Fruit fly (Drosophila melanogaster) whole organism, pupa: Measurements from ENCODE around the gene CG42846.

ENCODE experiments used
- CG13204 ChIP-seq: fragments of 200-800 bp; sonication (Bioruptor generic); optimal IDR thresholded peaks from 2 replicates; lab custom pipeline; 2018; ENCODE audit warnings: missing biosample characterization, mild to moderate bottlenecking, missing genetic modification characterization, moderate library complexity
- CG32121 ChIP-seq: fragments of 200-800 bp; sonication (Bioruptor generic); IDR thresholded peaks from 2 replicates; pipeline ENCODE4 v1.3.6; 2022; ENCODE audit warnings: missing biosample characterization, missing genetic modification characterization
- Pif1A ChIP-seq: fragments of 200-800 bp; sonication (Bioruptor generic); optimal IDR thresholded peaks from 3 replicates; lab custom pipeline; 2016; ENCODE audit warnings: missing biosample characterization, missing genetic modification characterization

- TF ChIP-seq Pif1A = no peak
- TF ChIP-seq CG32121 (GFP tag; lab: Robert Waterston, UW) = no peak
- TF ChIP-seq CG13204 (GFP tag; lab: Kevin White, UChicago) = no peak
These were observed 15.1 kb downstream of the CG42846 start, which contains the start of gene Kaz1-ORFB for dm6 chr3L:216325-216724.
